Worm (Caenorhabditis elegans): ENCODE results near the gene R144.10.

The R144.10 gene

ce11 chrIII:5006881-5007280 lies 4.8 kb upstream of the R144.10 start, which contains the start of gene R144.12:
Gene R144.12 (minus strand): TSS chrIII:5006981.
- TF ChIP-seq ztf-22 (GFP tag; optimal IDR thresholded peaks at IDR 0.05) (no peak), mcd-1 (GFP tag; IDR thresholded peaks at IDR 0.05) (no peak), Y53G8AR.9 (GFP tag; conservative IDR thresholded peaks at IDR 0.05) (no peak), Y67H2A.10 (GFP tag; conservative IDR thresholded peaks at IDR 0.05) (no peak), hsf-1 (GFP tag; IDR thresholded peaks at IDR 0.05) (no peak), die-1 (tag; optimal IDR thresholded peaks at IDR 0.05) (no peak), F57A8.1 (GFP tag; optimal IDR thresholded peaks at IDR 0.05) (no peak)

ce11 chrIII:5004621-5005020 lies 2.5 kb upstream of the R144.10 start, which contains the start of gene R144.6:
Gene R144.6 (minus strand): TSS chrIII:5004721.
- TF ChIP-seq attf-5 (GFP tag; optimal IDR thresholded peaks at IDR 0.05) (no peak), ztf-6 (GFP tag; IDR thresholded peaks at IDR 0.05) (no peak), nhr-90 (tag; optimal IDR thresholded peaks at IDR 0.05) (no peak), lag-1 (GFP tag; IDR thresholded peaks at IDR 0.05) (no peak), efl-1 (GFP tag; optimal IDR thresholded peaks at IDR 0.05) (no peak), F23B12.7 (tag; optimal IDR thresholded peaks at IDR 0.05; ENCODE audit: insufficient read depth) (no peak), F10E7.11 (tag; optimal IDR thresholded peaks at IDR 0.05) (no peak), mes-4 (tag; optimal IDR thresholded peaks at IDR 0.05) (no peak), aptf-2 (GFP tag; conservative IDR thresholded peaks at IDR 0.05) (no peak)

ce11 chrIII:4998956-4999425 lies 3.1 kb downstream of the R144.10 start, which contains the start of gene smcr-8:
Gene smcr-8 (plus strand): TSS chrIII:4999375.
- peak; percentile 81 for TF ChIP-seq athp-1 (tag; optimal IDR thresholded peaks at IDR 0.05)
- TF ChIP-seq ztf-3 (GFP tag; optimal IDR thresholded peaks at IDR 0.05) = no peak
- TF ChIP-seq snpc-3.4 (tag; optimal IDR thresholded peaks at IDR 0.05) = peak; percentile 61
- TF ChIP-seq xnd-1 (tag; optimal IDR thresholded peaks at IDR 0.05) = peak; percentile 82
- TF ChIP-seq ztf-18 (tag; optimal IDR thresholded peaks at IDR 0.05) = peak; percentile 72
- peak; percentile 78 for TF ChIP-seq unc-130 (GFP tag; optimal IDR thresholded peaks at IDR 0.05)
- no peak for TF ChIP-seq egl-18 (GFP tag; IDR thresholded peaks at IDR 0.05)
- TF ChIP-seq chd-7 (tag; optimal IDR thresholded peaks at IDR 0.05) = no peak
- TF ChIP-seq madf-8 (GFP tag; conservative IDR thresholded peaks at IDR 0.05) = peak; percentile 69
- 0 out of 2 replicates have a peak, but pooled peaks have one; percentile 40 for TF ChIP-seq Y79H2A.3 (GFP tag; conservative IDR thresholded peaks at IDR 0.05)
- no peak for TF ChIP-seq aptf-2 (GFP tag; conservative IDR thresholded peaks at IDR 0.05)
- TF ChIP-seq ekl-4 (GFP tag; IDR thresholded peaks at IDR 0.05) = 0 out of 2 replicates have a peak, but pooled peaks have one; percentile 42
- no peak for TF ChIP-seq ceh-100 (GFP tag; IDR thresholded peaks at IDR 0.05)
- TF ChIP-seq ztf-28 (GFP tag; IDR thresholded peaks at IDR 0.05) = 0 out of 2 replicates have a peak, but pooled peaks have one; percentile 75
- TF ChIP-seq Y53G8AR.9 (GFP tag; conservative IDR thresholded peaks at IDR 0.05) = no peak
- TF ChIP-seq nhr-27 (tag; optimal IDR thresholded peaks at IDR 0.05) = no peak
- TF ChIP-seq lsl-1 (GFP tag; optimal IDR thresholded peaks at IDR 0.05) = peak; percentile 96
- no peak for TF ChIP-seq nhr-179 (tag; optimal IDR thresholded peaks at IDR 0.05)
- TF ChIP-seq ceh-27 (GFP tag; optimal IDR thresholded peaks at IDR 0.05) = peak; percentile 49
- TF ChIP-seq tlf-1 (GFP tag; optimal IDR thresholded peaks at IDR 0.05) = peak; percentile 23
- peak; percentile 29 for TF ChIP-seq efl-1 (GFP tag; optimal IDR thresholded peaks at IDR 0.05)
- peak; percentile 3 for TF ChIP-seq ccch-3 (GFP tag; optimal IDR thresholded peaks at IDR 0.05)
- no peak for TF ChIP-seq him-1 (tag; optimal IDR thresholded peaks at IDR 0.05)
- peak; percentile 70 for TF ChIP-seq bed-2 (GFP tag; IDR thresholded peaks at IDR 0.05)
- peak; percentile 32 for TF ChIP-seq nhr-80 (tag; optimal IDR thresholded peaks at IDR 0.05)
- no peak for TF ChIP-seq madf-10 (tag; optimal IDR thresholded peaks at IDR 0.05)
- TF ChIP-seq D2030.7 (GFP tag; IDR thresholded peaks at IDR 0.05) = peak; percentile 68
- TF ChIP-seq attf-5 (GFP tag; optimal IDR thresholded peaks at IDR 0.05) = peak; percentile 46
- peak; percentile 56; the same call in 1 of the 2 replicates for TF ChIP-seq attf-3 (GFP tag; conservative IDR thresholded peaks at IDR 0.05)
- TF ChIP-seq F57A8.1 (GFP tag; optimal IDR thresholded peaks at IDR 0.05) = no peak
- peak; percentile 54; the same call in 1 of the 2 replicates for TF ChIP-seq ceh-91 (GFP tag; IDR thresholded peaks at IDR 0.05)
- peak; percentile 86 for TF ChIP-seq dox-1 (GFP tag; IDR thresholded peaks at IDR 0.05)
- peak in 1 of 2 experiments; percentile 17 for TF ChIP-seq rec-8 (tag; optimal IDR thresholded peaks at IDR 0.05)

Measured in whole organism, young adult.